Worm (Caenorhabditis elegans): Measurements from ENCODE around the gene ceh-24.

DNA sequence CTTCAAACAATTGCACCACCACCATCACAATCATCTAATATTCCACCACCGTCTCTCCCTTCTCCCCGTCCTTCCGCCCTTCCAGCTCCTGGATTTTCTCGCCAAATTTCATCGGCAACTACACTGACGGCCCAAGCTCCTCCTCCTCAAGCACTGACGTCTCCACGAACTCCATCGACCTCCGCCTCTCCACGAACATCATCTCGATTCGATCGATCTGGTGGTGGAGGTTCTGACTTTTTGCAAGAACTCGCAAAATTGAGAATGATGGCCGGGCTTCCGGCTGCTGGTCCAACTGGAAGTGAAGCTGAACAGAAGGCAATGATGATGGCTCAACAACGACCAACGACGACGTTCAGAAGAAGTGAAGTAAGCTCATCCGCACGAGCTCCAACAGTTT is 19.0 kb upstream of the ceh-24 start:
- no peak for TF ChIP-seq dao-5 (tag; optimal IDR thresholded peaks at IDR 0.05)
- TF ChIP-seq him-1 (tag; optimal IDR thresholded peaks at IDR 0.05) = no peak
- no peak for TF ChIP-seq W03F9.2 (tag; optimal IDR thresholded peaks at IDR 0.05)
